Worm (Caenorhabditis elegans) whole organism, L1 larva: ENCODE measurements around the gene act-1.

Experiments
- aha-1 ChIP-seq: fragments of 150-350 bp; optimal IDR thresholded peaks from 2 replicates; lab custom pipeline; 2014; ENCODE audit warnings: missing biosample characterization, missing genetic modification characterization
- alr-1 ChIP-seq: fragments of 200-800 bp; sonication (Bioruptor generic); optimal IDR thresholded peaks from 2 replicates; lab custom pipeline; 2018; ENCODE audit warnings: borderline replicate concordance, mild to moderate bottlenecking, missing genetic modification characterization, missing compliant biosample characterization
- ces-1 ChIP-seq: fragments of 150-350 bp; optimal IDR thresholded peaks from 2 replicates; lab custom pipeline; 2014; ENCODE audit warnings: missing biosample characterization, missing genetic modification reagents, missing genetic modification characterization
- dpl-1 ChIP-seq, 3 experiments: fragments of 150-350 bp in 2 of 3; sonication (generic microtip) in 1 of 3; optimal IDR thresholded peaks; 2 replicates each; lab custom pipeline; 2014 to 2017; ENCODE audit warnings: missing biosample characterization in 3 of 3, missing genetic modification characterization in 3 of 3, missing genetic modification reagents in 3 of 3
- lin-14 ChIP-seq: fragments of 200-800 bp; sonication (Bioruptor generic); optimal IDR thresholded peaks from 2 replicates; lab custom pipeline; 2018; ENCODE audit warnings: mild to moderate bottlenecking, missing genetic modification characterization, moderate library complexity, missing compliant biosample characterization
- nhr-85 ChIP-seq: sonication (generic microtip); peaks from one replicate; lab custom pipeline; 2016; ENCODE audit warnings: missing genetic modification characterization, inconsistent platforms, missing compliant biosample characterization
- snpc-4 ChIP-seq: fragments of 150-350 bp; optimal IDR thresholded peaks from 2 replicates; lab custom pipeline; 2014; ENCODE audit warnings: missing biosample characterization, missing genetic modification characterization
- tbx-2 ChIP-seq: sonication (generic microtip); optimal IDR thresholded peaks from 2 replicates; lab custom pipeline; 2016; ENCODE audit warnings: missing genetic modification characterization, missing compliant biosample characterization
- unc-130 ChIP-seq: fragments of 150-350 bp; optimal IDR thresholded peaks from 2 replicates; lab custom pipeline; 2017; ENCODE audit warnings: missing biosample characterization, missing genetic modification characterization, inconsistent platforms
- xbp-1 ChIP-seq: sonication (generic microtip); optimal IDR thresholded peaks from 2 replicates; lab custom pipeline; 2016; ENCODE audit warnings: missing genetic modification characterization, missing compliant biosample characterization
- ztf-11 ChIP-seq, 2 experiments: sonication (generic microtip); optimal IDR thresholded peaks; 2 replicates each; lab custom pipeline; 2016 to 2017; ENCODE audit warnings: missing genetic modification characterization in 2 of 2, missing biosample characterization in 1 of 2, missing compliant biosample characterization in 1 of 2

DNA sequence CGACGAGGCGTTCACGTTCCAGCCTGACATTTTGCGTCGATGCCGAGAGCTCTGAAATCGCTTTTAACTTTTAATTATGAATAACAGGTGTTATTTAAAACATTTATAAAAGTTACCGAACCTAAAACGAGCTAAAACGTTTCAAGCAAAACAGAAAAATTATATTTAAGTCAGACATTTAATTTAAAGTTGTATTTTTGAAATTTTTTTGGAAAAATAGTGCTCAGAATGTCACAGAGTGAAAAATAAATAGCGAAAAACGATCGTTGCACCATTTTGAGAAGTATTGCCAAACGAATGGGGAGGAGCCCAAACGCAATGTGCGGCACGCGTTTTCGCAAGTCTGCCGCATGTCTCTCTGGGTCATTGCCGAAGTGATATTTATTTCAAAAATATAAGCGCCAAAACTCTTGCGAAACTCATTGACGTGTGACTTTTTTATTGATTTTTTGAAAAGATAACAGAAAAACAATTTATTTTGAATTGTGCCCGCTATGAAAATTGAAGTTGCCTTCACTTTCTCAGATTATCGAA, 32.3 kb downstream of the act-1 start, which contains the start of gene erfa-3:
- TF ChIP-seq nhr-85 (tag; lab: Kevin White, UChicago) = peak; percentile 76
- TF ChIP-seq ces-1 (GFP tag; lab: Kevin White, UChicago) = no peak
- TF ChIP-seq unc-130 (tag; lab: Kevin White, UChicago) = peak; percentile 68
- TF ChIP-seq xbp-1 (tag; lab: Kevin White, UChicago) = peak; percentile 62
- TF ChIP-seq ztf-11 (tag; optimal IDR thresholded peaks at IDR 0.05; lab: Kevin White, UChicago) = peak in 1 of 2 experiments; percentile 48
- TF ChIP-seq lin-14 = peak; percentile 59
- no peak for TF ChIP-seq alr-1 (tag; lab: Kevin White, UChicago)
- peak; percentile 50 for TF ChIP-seq snpc-4
- no peak for TF ChIP-seq aha-1
- TF ChIP-seq tbx-2 (tag; lab: Kevin White, UChicago) = peak; percentile 49
- peak; percentile 55 to 62 (median 59) for TF ChIP-seq dpl-1 (GFP tag; optimal IDR thresholded peaks at IDR 0.05; lab: Kevin White, UChicago)
